Worm (Caenorhabditis elegans): ENCODE results near the gene vha-5.

DNA sequence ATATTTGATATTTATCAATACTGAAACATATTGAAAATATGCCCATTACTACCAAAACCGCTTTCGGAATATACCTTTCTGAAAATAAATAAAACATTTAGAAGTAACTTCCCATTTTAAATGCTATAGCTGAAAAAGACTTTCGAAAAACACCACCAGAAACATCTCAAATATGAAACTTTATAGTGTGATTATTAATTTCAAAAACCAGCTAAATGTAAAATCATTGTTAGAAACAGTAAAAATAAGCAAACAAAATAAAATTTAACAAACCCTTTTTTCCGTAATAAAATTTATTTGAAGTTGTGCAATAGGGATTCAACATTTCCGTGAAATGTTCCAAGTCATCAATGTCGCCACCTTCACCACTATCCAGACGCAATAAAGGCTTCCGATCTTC, 35.7 kb upstream of the vha-5 start, which contains the start of the genes K07H8.5 and K07H8.8:
- TF ChIP-seq nhr-11 (tag; optimal IDR thresholded peaks at IDR 0.05) (no peak), nfya-1 (tag; optimal IDR thresholded peaks at IDR 0.05) (no peak), hlh-30 (tag; optimal IDR thresholded peaks at IDR 0.05; ENCODE audit: insufficient read depth) (no peak), ama-1 (optimal IDR thresholded peaks at IDR 0.05) (no peak), npax-4 (tag; optimal IDR thresholded peaks at IDR 0.05) (no peak), elt-2 (tag; optimal IDR thresholded peaks at IDR 0.05) (no peak), nhr-232 (tag; optimal IDR thresholded peaks at IDR 0.05) (no peak)
